Fruit fly (Drosophila melanogaster) whole organism, embryonic: ENCODE measurements around the gene Gel.
A peak's percentile ranks its signal among the peaks of the same experiment; 100 is the strongest.

Source experiments
- CG1024 ChIP-seq: fragments of 200-800 bp; sonication (Bioruptor generic); IDR thresholded peaks from 2 replicates; pipeline ENCODE4 v1.3.6; 2022; ENCODE audit warnings: missing biosample characterization, missing genetic modification characterization
- CG12659 ChIP-seq: fragments of 200-800 bp; sonication (Bioruptor generic); optimal IDR thresholded peaks from 3 replicates; lab custom pipeline; 2017; ENCODE audit warnings: mild to moderate bottlenecking, missing biosample characterization, missing genetic modification reagents, missing genetic modification characterization
- CG13287 ChIP-seq: fragments of 200-800 bp; sonication (Bioruptor generic); IDR thresholded peaks from 2 replicates; pipeline ENCODE4 v1.3.6; 2022; ENCODE audit warnings: missing biosample characterization, missing genetic modification characterization; ENCODE audit not compliant: partially characterized antibody
- CG13775 ChIP-seq: fragments of 200-800 bp; sonication (Bioruptor generic); optimal IDR thresholded peaks from 3 replicates; lab custom pipeline; 2017; ENCODE audit warnings: missing biosample characterization, mild to moderate bottlenecking, missing genetic modification characterization
- CG14667 ChIP-seq: fragments of 200-800 bp; sonication (Bioruptor generic); IDR thresholded peaks from 2 replicates; pipeline ENCODE4 v1.3.6; 2022; ENCODE audit warnings: missing biosample characterization, missing genetic modification characterization
- CG14710 ChIP-seq: fragments of 200-800 bp; sonication (Bioruptor generic); optimal IDR thresholded peaks from 3 replicates; lab custom pipeline; 2019; ENCODE audit warnings: missing biosample characterization, mild to moderate bottlenecking, missing genetic modification characterization, moderate library complexity
- CG1603 ChIP-seq: fragments of 200-800 bp; sonication (Bioruptor generic); optimal IDR thresholded peaks from 2 replicates; lab custom pipeline; 2019; ENCODE audit warnings: missing biosample characterization, mild to moderate bottlenecking, missing genetic modification characterization, moderate library complexity
- CG16815 ChIP-seq: fragments of 200-800 bp; sonication (Bioruptor generic); optimal IDR thresholded peaks from 3 replicates; lab custom pipeline; 2017; ENCODE audit warnings: missing biosample characterization, mild to moderate bottlenecking, missing genetic modification characterization
- CG17361 ChIP-seq: fragments of 200-800 bp; sonication (Bioruptor generic); IDR thresholded peaks from 3 replicates; pipeline ENCODE4 v1.3.6; 2022; ENCODE audit warnings: missing biosample characterization, missing genetic modification characterization
- CG17568 ChIP-seq: fragments of 200-800 bp; sonication (Bioruptor generic); optimal IDR thresholded peaks from 2 replicates; lab custom pipeline; 2018; ENCODE audit warnings: missing biosample characterization, mild to moderate bottlenecking, missing genetic modification characterization, moderate library complexity
- CG17802 ChIP-seq: fragments of 200-800 bp; sonication (Bioruptor generic); optimal IDR thresholded peaks from 2 replicates; lab custom pipeline; 2018; ENCODE audit warnings: missing biosample characterization, mild to moderate bottlenecking, missing genetic modification characterization, moderate library complexity
- CG2199 ChIP-seq: fragments of 200-800 bp; sonication (Bioruptor generic); IDR thresholded peaks from 3 replicates; pipeline ENCODE4 v1.3.6; 2022; ENCODE audit warnings: missing biosample characterization, missing genetic modification characterization
- CG30020 ChIP-seq: fragments of 200-800 bp; optimal IDR thresholded peaks from 2 replicates; lab custom pipeline; 2019; ENCODE audit warnings: missing biosample characterization, mild to moderate bottlenecking, missing genetic modification characterization, moderate library complexity
- CG30403 ChIP-seq: fragments of 200-800 bp; sonication (Bioruptor generic); optimal IDR thresholded peaks from 3 replicates; lab custom pipeline; 2016; ENCODE audit warnings: missing biosample characterization, missing genetic modification characterization
- CG5180 ChIP-seq: fragments of 200-800 bp; sonication (Bioruptor generic); optimal IDR thresholded peaks from 3 replicates; lab custom pipeline; 2017; ENCODE audit warnings: missing biosample characterization, missing genetic modification characterization, mild to moderate bottlenecking, moderate library complexity, missing genetic modification reagents
- CG6689 ChIP-seq: fragments of 200-800 bp; sonication (Bioruptor generic); IDR thresholded peaks from 2 replicates; pipeline ENCODE4 v1.3.6; 2022; ENCODE audit warnings: missing biosample characterization, missing genetic modification characterization
- CG6791 ChIP-seq: fragments of 200-800 bp; sonication (Bioruptor generic); IDR thresholded peaks from 3 replicates; pipeline ENCODE4 v1.3.6; 2022; ENCODE audit warnings: missing biosample characterization, missing genetic modification characterization; ENCODE audit not compliant: partially characterized antibody
- CG7357 ChIP-seq: fragments of 200-800 bp; sonication (Bioruptor generic); IDR thresholded peaks from 3 replicates; pipeline ENCODE4 v1.3.6; 2022; ENCODE audit warnings: missing biosample characterization, missing genetic modification characterization
- CG7839 ChIP-seq: fragments of 200-800 bp; sonication (Bioruptor generic); optimal IDR thresholded peaks from 3 replicates; lab custom pipeline; 2018; ENCODE audit warnings: missing biosample characterization, mild to moderate bottlenecking, missing genetic modification characterization, moderate library complexity
- CG9215 ChIP-seq: fragments of 200-800 bp; sonication (Bioruptor generic); IDR thresholded peaks from 2 replicates; pipeline ENCODE4 v1.3.6; 2022; ENCODE audit warnings: missing biosample characterization, missing genetic modification characterization
- CoRest ChIP-seq: fragments of 200-800 bp; sonication (Bioruptor generic); optimal IDR thresholded peaks from 3 replicates; lab custom pipeline; 2018; ENCODE audit warnings: missing biosample characterization, mild to moderate bottlenecking, missing genetic modification characterization, moderate library complexity
- Dek ChIP-seq: fragments of 200-800 bp; sonication (Bioruptor generic); optimal IDR thresholded peaks from 3 replicates; lab custom pipeline; 2019; ENCODE audit warnings: missing biosample characterization, mild to moderate bottlenecking, missing genetic modification characterization, moderate library complexity
- Doc3 ChIP-seq: fragments of 200-800 bp; sonication (Bioruptor generic); IDR thresholded peaks from 3 replicates; pipeline ENCODE4 v1.3.6; 2022; ENCODE audit warnings: missing biosample characterization, missing genetic modification characterization; ENCODE audit not compliant: partially characterized antibody
- Eip74EF ChIP-seq, 2 experiments: fragments of 200-800 bp in 1 of 2; fragments of >200 bp in 1 of 2; sonication (Bioruptor generic) in 1 of 2; optimal IDR thresholded peaks; 2 replicates each; lab custom pipeline; 2017 to 2019; ENCODE audit warnings: missing biosample characterization in 2 of 2, missing genetic modification characterization in 2 of 2, mild to moderate bottlenecking in 1 of 2, moderate library complexity in 1 of 2
- Elba2 ChIP-seq: fragments of 200-800 bp; sonication (Bioruptor generic); optimal IDR thresholded peaks from 3 replicates; lab custom pipeline; 2016; ENCODE audit warnings: missing biosample characterization, missing genetic modification characterization
- Gug ChIP-seq: fragments of 200-800 bp; sonication (Bioruptor generic); IDR thresholded peaks from 4 replicates; pipeline ENCODE4 v1.3.6; 2022; ENCODE audit warnings: missing biosample characterization, missing genetic modification characterization
- MBD-R2 ChIP-seq: fragments of 200-800 bp; sonication (Bioruptor generic); IDR thresholded peaks from 2 replicates; pipeline ENCODE4 v1.3.6; 2022; ENCODE audit warnings: missing biosample characterization, missing genetic modification characterization
- MESR4 ChIP-seq: fragments of 200-800 bp; sonication (Bioruptor generic); optimal IDR thresholded peaks from 2 replicates; lab custom pipeline; 2018; ENCODE audit warnings: missing biosample characterization, mild to moderate bottlenecking, missing genetic modification characterization, moderate library complexity
- Opbp ChIP-seq: fragments of 200-800 bp; sonication (Bioruptor generic); IDR thresholded peaks from 3 replicates; pipeline ENCODE4 v1.3.6; 2022; ENCODE audit warnings: missing biosample characterization, missing genetic modification characterization; ENCODE audit not compliant: partially characterized antibody
- Optix ChIP-seq: fragments of 200-800 bp; sonication (Bioruptor generic); IDR thresholded peaks from 3 replicates; pipeline ENCODE4 v1.3.6; 2022; ENCODE audit warnings: missing biosample characterization, missing genetic modification characterization
- PHDP ChIP-seq: fragments of 200-800 bp; sonication (Bioruptor generic); optimal IDR thresholded peaks from 3 replicates; lab custom pipeline; 2018; ENCODE audit warnings: missing biosample characterization, mild to moderate bottlenecking, missing genetic modification characterization, moderate library complexity
- Rfx ChIP-seq: fragments of 200-800 bp; sonication (Bioruptor generic); IDR thresholded peaks from 2 replicates; pipeline ENCODE4 v1.3.6; 2022; ENCODE audit warnings: missing biosample characterization, missing genetic modification characterization
- Ssrp ChIP-seq: fragments of 200-800 bp; sonication (Bioruptor generic); optimal IDR thresholded peaks from 2 replicates; lab custom pipeline; 2018; ENCODE audit warnings: missing biosample characterization, mild to moderate bottlenecking, missing genetic modification characterization, moderate library complexity
- Usf ChIP-seq: fragments of 200-800 bp; sonication (Bioruptor generic); optimal IDR thresholded peaks from 2 replicates; lab custom pipeline; 2017; ENCODE audit warnings: missing genotype, missing biosample characterization, missing genetic modification characterization
- ato ChIP-seq: fragments of 200-800 bp; sonication (Bioruptor generic); IDR thresholded peaks from 2 replicates; pipeline ENCODE4 v1.3.6; 2022; ENCODE audit warnings: missing biosample characterization, missing genetic modification characterization; ENCODE audit not compliant: partially characterized antibody
- dmrt11E ChIP-seq: fragments of 200-800 bp; sonication (Bioruptor generic); optimal IDR thresholded peaks from 3 replicates; lab custom pipeline; 2018; ENCODE audit warnings: missing biosample characterization, mild to moderate bottlenecking, missing genetic modification characterization, moderate library complexity
- grau ChIP-seq: fragments of 200-800 bp; optimal IDR thresholded peaks from 3 replicates; lab custom pipeline; 2019; ENCODE audit warnings: missing biosample characterization, mild to moderate bottlenecking, missing genetic modification characterization, moderate library complexity
- hb ChIP-seq: fragments of 200-800 bp; sonication (Bioruptor generic); IDR thresholded peaks from 3 replicates; pipeline ENCODE4 v1.3.6; 2022; ENCODE audit warnings: missing biosample characterization, missing genetic modification characterization; ENCODE audit not compliant: partially characterized antibody
- lola ChIP-seq, 3 experiments: fragments of >200 bp in 2 of 3; fragments of 200-800 bp in 1 of 3; sonication (Bioruptor generic) in 1 of 3; optimal IDR thresholded peaks; 2 replicates each; lab custom pipeline; 2017 to 2019; ENCODE audit warnings: missing biosample characterization in 3 of 3, missing genetic modification characterization in 3 of 3, mild to moderate bottlenecking in 1 of 3, moderate library complexity in 1 of 3
- nmo ChIP-seq: fragments of 200-800 bp; sonication (Bioruptor generic); optimal IDR thresholded peaks from 2 replicates; lab custom pipeline; 2018; ENCODE audit warnings: missing biosample characterization, mild to moderate bottlenecking, missing genetic modification characterization, moderate library complexity
- pnt ChIP-seq: fragments of 200-800 bp; sonication (Bioruptor generic); optimal IDR thresholded peaks from 3 replicates; lab custom pipeline; 2016; ENCODE audit warnings: missing biosample characterization, missing genetic modification characterization
- row ChIP-seq: fragments of 200-800 bp; sonication (Bioruptor generic); IDR thresholded peaks from 3 replicates; pipeline ENCODE4 v1.3.6; 2022; ENCODE audit warnings: missing biosample characterization, missing genetic modification characterization
- sqz ChIP-seq: fragments of 200-800 bp; sonication (Bioruptor generic); optimal IDR thresholded peaks from 3 replicates; lab custom pipeline; 2018; ENCODE audit warnings: missing biosample characterization, mild to moderate bottlenecking, missing genetic modification characterization
- tap ChIP-seq: fragments of 200-800 bp; optimal IDR thresholded peaks from 3 replicates; lab custom pipeline; 2019; ENCODE audit warnings: missing biosample characterization, mild to moderate bottlenecking, missing genetic modification characterization, moderate library complexity
- vnd ChIP-seq: fragments of 200-800 bp; sonication (Bioruptor generic); IDR thresholded peaks from 3 replicates; pipeline ENCODE4 v1.3.6; 2022; ENCODE audit warnings: missing biosample characterization, missing genetic modification characterization; ENCODE audit not compliant: partially characterized antibody

Gene Gel

dm6 chr3R:4232139-4233017 is 2.6 kb upstream of the Gel start, which contains the start of gene CG14641:
Gene CG14641 (minus strand): TSS chr3R:4232342.
- TF ChIP-seq vnd (GFP tag; lab: Robert Waterston, UW) (peak; percentile 38; the same call in 1 of the 3 replicates), CG12659 (GFP tag; lab: Kevin White, UChicago) (peak; percentile 39), CG2199 (GFP tag; lab: Robert Waterston, UW) (0 out of 3 replicates have a peak, but pooled peaks have one; percentile 24), CG1024 (GFP tag; lab: Robert Waterston, UW) (peak; percentile 94), Gug (no peak; the same call in 3 of the 4 replicates), CG17568 (GFP tag; lab: Kevin White, UChicago) (no peak), MESR4 (GFP tag; lab: Kevin White, UChicago) (peak; percentile 92), row (peak; percentile 65), Opbp (GFP tag; lab: Robert Waterston, UW) (peak; percentile 54; the same call in 2 of the 3 replicates), CG13775 (GFP tag; lab: Kevin White, UChicago) (peak; percentile 29), ato (0 out of 2 replicates have a peak, but pooled peaks have one; percentile 56), CG7357 (GFP tag; lab: Robert Waterston, UW) (peak; percentile 90), pnt (GFP tag; lab: Kevin White, UChicago) (no peak), CG6689 (GFP tag; lab: Robert Waterston, UW) (peak; percentile 17; the same call in 1 of the 2 replicates), CoRest (tag; lab: Kevin White, UChicago) (peak; percentile 42), CG6791 (peak; percentile 53; the same call in 1 of the 3 replicates), Dek (no peak), nmo (GFP tag; lab: Kevin White, UChicago) (peak; percentile 27), CG1603 (tag; lab: Kevin White, UChicago) (peak; percentile 74), CG16815 (GFP tag; lab: Kevin White, UChicago) (peak; percentile 22), Ssrp (tag; lab: Kevin White, UChicago) (peak; percentile 4), dmrt11E (tag; lab: Kevin White, UChicago) (peak; percentile 19), CG14710 (tag; lab: Kevin White, UChicago) (peak; percentile 23), CG13287 (GFP tag; lab: Robert Waterston, UW) (peak; percentile 8; the same call in 1 of the 2 replicates), hb (GFP tag; lab: Robert Waterston, UW) (peak; percentile 56; the same call in 1 of the 3 replicates), CG5180 (GFP tag; lab: Kevin White, UChicago) (no peak), Usf (GFP tag; lab: Kevin White, UChicago) (no peak), Elba2 (GFP tag; lab: Kevin White, UChicago) (no peak), tap (tag; lab: Kevin White, UChicago) (no peak), Eip74EF (GFP tag; optimal IDR thresholded peaks at IDR 0.05; lab: Kevin White, UChicago) (peak in 1 of 2 experiments; percentile 66), PHDP (tag; lab: Kevin White, UChicago) (no peak), CG30020 (tag; lab: Kevin White, UChicago) (peak; percentile 95), Doc3 (0 out of 3 replicates have a peak, but pooled peaks have one; percentile 36), Optix (GFP tag; lab: Robert Waterston, UW) (no peak), CG9215 (0 out of 2 replicates have a peak, but pooled peaks have one; percentile 19), Rfx (GFP tag; lab: Robert Waterston, UW) (peak; percentile 23; the same call in 1 of the 2 replicates), sqz (GFP tag; lab: Kevin White, UChicago) (no peak), CG7839 (tag; lab: Kevin White, UChicago) (peak; percentile 7), MBD-R2 (GFP tag; lab: Robert Waterston, UW) (peak; percentile 37), lola (GFP tag; optimal IDR thresholded peaks at IDR 0.05; lab: Kevin White, UChicago) (peak in 2 of 3 experiments; percentile 26 to 97), CG17802 (tag; lab: Kevin White, UChicago) (peak; percentile 85), CG17361 (GFP tag; lab: Robert Waterston, UW) (peak; percentile 62), grau (tag; lab: Kevin White, UChicago) (peak; percentile 1), CG30403 (peak; percentile 19), CG14667 (GFP tag; lab: Robert Waterston, UW) (peak; percentile 29; the same call in 1 of the 2 replicates)
